Worm (Caenorhabditis elegans) whole organism, L1 larva: ENCODE measurements around the gene F46B6.13.

Experiments used
- ets-5 ChIP-seq: fragments of 200-800 bp; sonication (Bioruptor generic); IDR thresholded peaks from 2 replicates; pipeline ENCODE4 v1.3.6; 2022; ENCODE audit warnings: missing genetic modification characterization, missing compliant biosample characterization
- lir-3 ChIP-seq: sonication (generic microtip); optimal IDR thresholded peaks from 2 replicates; lab custom pipeline; 2016; ENCODE audit warnings: mild to moderate bottlenecking, missing genetic modification characterization, moderate library complexity, missing compliant biosample characterization; ENCODE audit not compliant: poor library complexity
- nhr-237 ChIP-seq: fragments of 150-350 bp; optimal IDR thresholded peaks from 2 replicates; lab custom pipeline; 2014; ENCODE audit warnings: missing biosample characterization, missing genetic modification characterization

- TF ChIP-seq lir-3, result no peak
- no peak for TF ChIP-seq ets-5 (GFP tag; lab: Robert Waterston, UW)
- TF ChIP-seq nhr-237 (tag; lab: Kevin White, UChicago), result no peak
Observed at ce11 chrV:9816390-9816789, 17.4 kb upstream of the F46B6.13 start, which contains the start of gene sru-31.
